Worm (Caenorhabditis elegans) whole organism, early embryonic: ENCODE measurements around the gene B0310.2.

Source experiments
- F13C5.2 ChIP-seq: sonication (generic microtip); optimal IDR thresholded peaks from 2 replicates; lab custom pipeline; 2017; ENCODE audit warnings: mild to moderate bottlenecking, missing genetic modification characterization, inconsistent platforms, missing compliant biosample characterization
- aly-1 ChIP-seq: sonication (generic microtip); optimal IDR thresholded peaks from 2 replicates; lab custom pipeline; 2016; ENCODE audit warnings: missing genetic modification characterization, missing compliant biosample characterization
- ama-1 ChIP-seq: fragments of 150-350 bp; optimal IDR thresholded peaks from 2 replicates; lab custom pipeline; 2014
- flt-1 ChIP-seq: fragments of 200-800 bp; sonication (Bioruptor generic); IDR thresholded peaks from 2 replicates; pipeline ENCODE4 v1.3.6; 2022; ENCODE audit warnings: missing genetic modification characterization, missing compliant biosample characterization
- hmbx-1 ChIP-seq: sonication (generic microtip); optimal IDR thresholded peaks from 2 replicates; lab custom pipeline; 2016; ENCODE audit warnings: mild to moderate bottlenecking, missing genetic modification characterization, missing compliant biosample characterization
- hmg-4 ChIP-seq: fragments of 200-800 bp; sonication (Bioruptor generic); optimal IDR thresholded peaks from 2 replicates; lab custom pipeline; 2018; ENCODE audit warnings: mild to moderate bottlenecking, missing genetic modification characterization, missing compliant biosample characterization
- tbx-11 ChIP-seq: fragments of 200-800 bp; sonication (Bioruptor generic); IDR thresholded peaks from 2 replicates; pipeline ENCODE4 v1.3.6; 2022; ENCODE audit warnings: missing genetic modification characterization, missing compliant biosample characterization
- tra-4 ChIP-seq: sonication (generic microtip); optimal IDR thresholded peaks from 2 replicates; lab custom pipeline; 2017; ENCODE audit warnings: missing genetic modification characterization, missing compliant biosample characterization

- no peak for TF ChIP-seq ama-1
- no peak for TF ChIP-seq flt-1 (GFP tag; lab: Robert Waterston, UW)
- TF ChIP-seq tbx-11 (GFP tag; lab: Robert Waterston, UW): no peak
- no peak for TF ChIP-seq hmbx-1 (tag; lab: Kevin White, UChicago)
- TF ChIP-seq hmg-4 (GFP tag; lab: Kevin White, UChicago): no peak
- TF ChIP-seq tra-4 (tag; lab: Kevin White, UChicago): no peak
- no peak for TF ChIP-seq aly-1 (tag; lab: Kevin White, UChicago)
- TF ChIP-seq F13C5.2 (tag; lab: Kevin White, UChicago): no peak
These were observed 8.1 kb downstream of the B0310.2 start for ce11 chrX:498640-499039.
